Worm (Caenorhabditis elegans) whole organism, early embryonic: Measurements from ENCODE around the gene ZC395.4.

Experiments
- B0310.2 ChIP-seq: sonication (generic microtip); optimal IDR thresholded peaks from 2 replicates; lab custom pipeline; 2016; ENCODE audit warnings: mild to moderate bottlenecking, missing genetic modification characterization, missing compliant biosample characterization
- F13C5.2 ChIP-seq: sonication (generic microtip); optimal IDR thresholded peaks from 2 replicates; lab custom pipeline; 2017; ENCODE audit warnings: mild to moderate bottlenecking, missing genetic modification characterization, inconsistent platforms, missing compliant biosample characterization
- aly-1 ChIP-seq: sonication (generic microtip); optimal IDR thresholded peaks from 2 replicates; lab custom pipeline; 2016; ENCODE audit warnings: missing genetic modification characterization, missing compliant biosample characterization
- ama-1 ChIP-seq: fragments of 150-350 bp; optimal IDR thresholded peaks from 2 replicates; lab custom pipeline; 2014
- ceh-13 ChIP-seq: fragments of 200-800 bp; sonication (Bioruptor generic); optimal IDR thresholded peaks from 2 replicates; lab custom pipeline; 2018; ENCODE audit warnings: mild to moderate bottlenecking, missing genetic modification characterization, missing compliant biosample characterization
- ceh-36 ChIP-seq: sonication (generic microtip); optimal IDR thresholded peaks from 2 replicates; lab custom pipeline; 2016; ENCODE audit warnings: missing genetic modification characterization, inconsistent platforms, missing compliant biosample characterization
- ets-7 ChIP-seq: sonication (generic microtip); optimal IDR thresholded peaks from 2 replicates; lab custom pipeline; 2016; ENCODE audit warnings: missing genotype, missing genetic modification characterization, missing compliant biosample characterization
- flt-1 ChIP-seq: fragments of 200-800 bp; sonication (Bioruptor generic); IDR thresholded peaks from 2 replicates; pipeline ENCODE4 v1.3.6; 2022; ENCODE audit warnings: missing genetic modification characterization, missing compliant biosample characterization
- hmbx-1 ChIP-seq: sonication (generic microtip); optimal IDR thresholded peaks from 2 replicates; lab custom pipeline; 2016; ENCODE audit warnings: mild to moderate bottlenecking, missing genetic modification characterization, missing compliant biosample characterization
- hnd-1 ChIP-seq: sonication (generic microtip); optimal IDR thresholded peaks from 2 replicates; lab custom pipeline; 2016; ENCODE audit warnings: missing genetic modification characterization, missing compliant biosample characterization
- pes-1 ChIP-seq: fragments of 200-800 bp; sonication (Bioruptor generic); IDR thresholded peaks from 2 replicates; pipeline ENCODE4 v1.3.6; 2022; ENCODE audit warnings: missing genetic modification reagents, missing genetic modification characterization, missing compliant biosample characterization
- sea-1 ChIP-seq: fragments of 200-800 bp; sonication (Bioruptor generic); conservative IDR thresholded peaks from 2 replicates; pipeline ENCODE4 v1.3.6; 2022; ENCODE audit warnings: missing genetic modification characterization, missing compliant biosample characterization
- tbx-11 ChIP-seq: fragments of 200-800 bp; sonication (Bioruptor generic); IDR thresholded peaks from 2 replicates; pipeline ENCODE4 v1.3.6; 2022; ENCODE audit warnings: missing genetic modification characterization, missing compliant biosample characterization
- tra-4 ChIP-seq: sonication (generic microtip); optimal IDR thresholded peaks from 2 replicates; lab custom pipeline; 2017; ENCODE audit warnings: missing genetic modification characterization, missing compliant biosample characterization

- TF ChIP-seq ama-1 (no peak), hnd-1 (tag; lab: Kevin White, UChicago) (no peak), flt-1 (GFP tag; lab: Robert Waterston, UW) (no peak), pes-1 (GFP tag; lab: Robert Waterston, UW) (peak; percentile 51; the same call in 1 of the 2 replicates), ets-7 (tag; lab: Kevin White, UChicago) (no peak), tbx-11 (GFP tag; lab: Robert Waterston, UW) (no peak), sea-1 (GFP tag; lab: Robert Waterston, UW) (no peak), ceh-36 (tag; lab: Kevin White, UChicago) (no peak), tra-4 (tag; lab: Kevin White, UChicago) (no peak), hmbx-1 (no peak), aly-1 (tag; lab: Kevin White, UChicago) (no peak), B0310.2 (no peak), ceh-13 (no peak), F13C5.2 (peak; percentile 75)
These were observed 42.0 kb upstream of the ZC395.4 start, which contains the start of the genes C34E10.12, C34E10.10 and atp-2 for ce11 chrIII:5227831-5228467.
